Fruit fly (Drosophila melanogaster) whole organism, embryonic: ENCODE measurements around the gene Ocrl.

Experiments used
- Ada2b ChIP-seq: fragments of 200-800 bp; sonication (Bioruptor generic); IDR thresholded peaks from 2 replicates; pipeline ENCODE4 v1.3.6; 2022; ENCODE audit warnings: missing biosample characterization, missing genetic modification characterization
- C15 ChIP-seq: fragments of 200-800 bp; sonication (Bioruptor generic); IDR thresholded peaks from 3 replicates; pipeline ENCODE4 v1.3.6; 2022; ENCODE audit warnings: missing biosample characterization, missing genetic modification characterization
- CG11085 ChIP-seq: fragments of 200-800 bp; sonication (Bioruptor generic); IDR thresholded peaks from 2 replicates; pipeline ENCODE4 v1.3.6; 2022; ENCODE audit warnings: missing biosample characterization, missing genetic modification characterization
- CG11247 ChIP-seq: fragments of 200-800 bp; sonication (Bioruptor generic); IDR thresholded peaks from 2 replicates; pipeline ENCODE4 v1.3.6; 2022; ENCODE audit warnings: missing biosample characterization, missing genetic modification characterization
- CG11504 ChIP-seq: fragments of 200-800 bp; sonication (Bioruptor generic); optimal IDR thresholded peaks from 3 replicates; lab custom pipeline; 2019; ENCODE audit warnings: missing biosample characterization, mild to moderate bottlenecking, missing genetic modification characterization, moderate library complexity
- CG12236 ChIP-seq: fragments of 200-800 bp; sonication (Bioruptor generic); optimal IDR thresholded peaks from 2 replicates; lab custom pipeline; 2016; ENCODE audit warnings: missing biosample characterization, missing genetic modification characterization
- CG12299 ChIP-seq: fragments of 200-800 bp; sonication (Bioruptor generic); optimal IDR thresholded peaks from 2 replicates; lab custom pipeline; 2018; ENCODE audit warnings: missing biosample characterization, mild to moderate bottlenecking, missing genetic modification characterization
- CG13894 ChIP-seq: fragments of 200-800 bp; sonication (Bioruptor generic); optimal IDR thresholded peaks from 3 replicates; lab custom pipeline; 2018; ENCODE audit warnings: missing biosample characterization, mild to moderate bottlenecking, missing genetic modification characterization, moderate library complexity
- CG14441 ChIP-seq: fragments of 200-800 bp; sonication (Bioruptor generic); IDR thresholded peaks from 2 replicates; pipeline ENCODE4 v1.3.6; 2022; ENCODE audit warnings: missing biosample characterization, missing genetic modification characterization
- CG15011 ChIP-seq: fragments of 200-800 bp; sonication (Bioruptor generic); optimal IDR thresholded peaks from 3 replicates; lab custom pipeline; 2018; ENCODE audit warnings: missing biosample characterization, mild to moderate bottlenecking, missing genetic modification characterization
- CG15479 ChIP-seq: fragments of 200-800 bp; sonication (Bioruptor generic); optimal IDR thresholded peaks from 3 replicates; lab custom pipeline; 2019; ENCODE audit warnings: missing biosample characterization, mild to moderate bottlenecking, missing genetic modification characterization, moderate library complexity
- CG16813 ChIP-seq: fragments of 200-800 bp; sonication (Bioruptor generic); IDR thresholded peaks from 3 replicates; pipeline ENCODE4 v1.3.6; 2022; ENCODE audit warnings: missing biosample characterization, missing genetic modification characterization; ENCODE audit not compliant: partially characterized antibody
- CG18476 ChIP-seq: fragments of 200-800 bp; sonication (Bioruptor generic); optimal IDR thresholded peaks from 2 replicates; lab custom pipeline; 2016; ENCODE audit warnings: missing biosample characterization, mild to moderate bottlenecking, missing genetic modification characterization
- CG2116 ChIP-seq: fragments of 200-800 bp; sonication (Bioruptor generic); optimal IDR thresholded peaks from 3 replicates; lab custom pipeline; 2018; ENCODE audit warnings: missing biosample characterization, mild to moderate bottlenecking, missing genetic modification characterization
- CG33213 ChIP-seq: fragments of 200-800 bp; sonication (Bioruptor generic); optimal IDR thresholded peaks from 3 replicates; lab custom pipeline; 2016; ENCODE audit warnings: missing biosample characterization, missing genetic modification characterization
- CG3838 ChIP-seq: fragments of 200-800 bp; sonication (Bioruptor generic); optimal IDR thresholded peaks from 3 replicates; lab custom pipeline; 2016; ENCODE audit warnings: missing biosample characterization, missing genetic modification characterization
- CG6854 ChIP-seq: fragments of 200-800 bp; sonication (Bioruptor generic); optimal IDR thresholded peaks from 3 replicates; lab custom pipeline; 2017; ENCODE audit warnings: missing biosample characterization, mild to moderate bottlenecking, missing genetic modification characterization
- CG8388 ChIP-seq: fragments of 200-800 bp; sonication (Bioruptor generic); optimal IDR thresholded peaks from 2 replicates; lab custom pipeline; 2019; ENCODE audit warnings: missing biosample characterization, mild to moderate bottlenecking, missing genetic modification characterization, moderate library complexity
- CG9437 ChIP-seq: fragments of 200-800 bp; sonication (Bioruptor generic); optimal IDR thresholded peaks from 2 replicates; lab custom pipeline; 2018; ENCODE audit warnings: missing biosample characterization, mild to moderate bottlenecking, missing genetic modification characterization
- CG9727 ChIP-seq: fragments of 200-800 bp; sonication (Bioruptor generic); optimal IDR thresholded peaks from 3 replicates; lab custom pipeline; 2017; ENCODE audit warnings: missing biosample characterization, mild to moderate bottlenecking, missing genetic modification characterization
- CG9876 ChIP-seq: fragments of 200-800 bp; sonication (Bioruptor generic); optimal IDR thresholded peaks from 2 replicates; lab custom pipeline; 2016; ENCODE audit warnings: missing biosample characterization, missing genetic modification characterization
- D ChIP-seq, 2 experiments: fragments of 200-800 bp in 1 of 2; fragments of >200 bp in 1 of 2; sonication (Bioruptor generic) in 1 of 2; optimal IDR thresholded peaks; 2 replicates in 1 of 2; 3 replicates in 1 of 2; lab custom pipeline; 2017; ENCODE audit warnings: mild to moderate bottlenecking in 1 of 2, missing biosample characterization in 1 of 2, missing genetic modification characterization in 1 of 2, missing genetic modification reagents in 1 of 2
- Dll ChIP-seq: fragments of 200-800 bp; sonication (Bioruptor generic); IDR thresholded peaks from 4 replicates; pipeline ENCODE4 v1.3.6; 2022; ENCODE audit warnings: missing biosample characterization, missing genetic modification characterization; ENCODE audit not compliant: partially characterized antibody
- Dref ChIP-seq: fragments of 200-800 bp; sonication (Bioruptor generic); IDR thresholded peaks from 2 replicates; pipeline ENCODE4 v1.3.6; 2022; ENCODE audit warnings: missing biosample characterization, missing genetic modification characterization
- Drgx ChIP-seq: fragments of 200-800 bp; sonication (Bioruptor generic); IDR thresholded peaks from 2 replicates; pipeline ENCODE4 v1.3.6; 2022; ENCODE audit warnings: missing biosample characterization, missing genetic modification characterization
- Eip74EF ChIP-seq, 2 experiments: fragments of 200-800 bp in 1 of 2; fragments of >200 bp in 1 of 2; sonication (Bioruptor generic) in 1 of 2; optimal IDR thresholded peaks; 2 replicates each; lab custom pipeline; 2017 to 2019; ENCODE audit warnings: missing biosample characterization in 2 of 2, missing genetic modification characterization in 2 of 2, mild to moderate bottlenecking in 1 of 2, moderate library complexity in 1 of 2
- Fer2 ChIP-seq: fragments of 200-800 bp; sonication (Bioruptor generic); optimal IDR thresholded peaks from 2 replicates; lab custom pipeline; 2018; ENCODE audit warnings: missing biosample characterization, mild to moderate bottlenecking, missing genetic modification characterization, moderate library complexity
- HLH54F ChIP-seq: fragments of 200-800 bp; sonication (Bioruptor generic); optimal IDR thresholded peaks from 3 replicates; lab custom pipeline; 2016; ENCODE audit warnings: missing biosample characterization, missing genetic modification characterization
- Rx ChIP-seq: fragments of 200-800 bp; sonication (Bioruptor generic); IDR thresholded peaks from 2 replicates; pipeline ENCODE4 v1.3.6; 2022; ENCODE audit warnings: missing biosample characterization, missing genetic modification characterization
- Sox102F ChIP-seq: fragments of 200-800 bp; sonication (Bioruptor generic); optimal IDR thresholded peaks from 2 replicates; lab custom pipeline; 2018; ENCODE audit warnings: missing biosample characterization, mild to moderate bottlenecking, missing genetic modification characterization, moderate library complexity
- bbx ChIP-seq: fragments of 200-800 bp; sonication (Bioruptor generic); IDR thresholded peaks from 2 replicates; pipeline ENCODE4 v1.3.6; 2022; ENCODE audit warnings: missing biosample characterization, missing genetic modification characterization; ENCODE audit not compliant: partially characterized antibody
- caup ChIP-seq: fragments of 200-800 bp; sonication (Bioruptor generic); optimal IDR thresholded peaks from 3 replicates; lab custom pipeline; 2017; ENCODE audit warnings: missing biosample characterization, mild to moderate bottlenecking, missing genetic modification characterization, moderate library complexity; ENCODE audit not compliant: severe bottlenecking
- chn ChIP-seq: fragments of 200-800 bp; sonication (Bioruptor generic); optimal IDR thresholded peaks from 2 replicates; lab custom pipeline; 2016; ENCODE audit warnings: missing biosample characterization, missing genetic modification characterization
- crp ChIP-seq, 2 experiments: fragments of 200-800 bp; sonication (Bioruptor generic); optimal IDR thresholded peaks; 2 replicates in 1 of 2; 3 replicates in 1 of 2; lab custom pipeline; 2017; ENCODE audit warnings: missing biosample characterization in 2 of 2, missing genetic modification characterization in 2 of 2, mild to moderate bottlenecking in 1 of 2, moderate library complexity in 1 of 2
- da ChIP-seq: fragments of 200-800 bp; sonication (Bioruptor generic); optimal IDR thresholded peaks from 2 replicates; lab custom pipeline; 2016; ENCODE audit warnings: missing biosample characterization, missing genetic modification characterization
- ems ChIP-seq: fragments of 200-800 bp; sonication (Bioruptor generic); optimal IDR thresholded peaks from 3 replicates; lab custom pipeline; 2016; ENCODE audit warnings: missing biosample characterization, missing genetic modification characterization
- grn ChIP-seq: fragments of 200-800 bp; sonication (Bioruptor generic); optimal IDR thresholded peaks from 3 replicates; lab custom pipeline; 2017; ENCODE audit warnings: missing biosample characterization, missing genetic modification characterization
- hb ChIP-seq: fragments of 200-800 bp; sonication (Bioruptor generic); IDR thresholded peaks from 3 replicates; pipeline ENCODE4 v1.3.6; 2022; ENCODE audit warnings: missing biosample characterization, missing genetic modification characterization; ENCODE audit not compliant: partially characterized antibody
- lab ChIP-seq: fragments of 200-800 bp; sonication (Bioruptor generic); optimal IDR thresholded peaks from 3 replicates; lab custom pipeline; 2017; ENCODE audit warnings: missing biosample characterization, missing genetic modification characterization, mild to moderate bottlenecking, moderate library complexity, missing genetic modification reagents
- luna ChIP-seq: fragments of 200-800 bp; sonication (Bioruptor generic); optimal IDR thresholded peaks from 2 replicates; lab custom pipeline; 2016; ENCODE audit warnings: missing biosample characterization, missing genetic modification characterization
- mirr ChIP-seq: fragments of 200-800 bp; sonication (Bioruptor generic); optimal IDR thresholded peaks from 3 replicates; lab custom pipeline; 2018; ENCODE audit warnings: missing biosample characterization, mild to moderate bottlenecking, missing genetic modification characterization
- odd ChIP-seq: fragments of 200-800 bp; sonication (Bioruptor generic); optimal IDR thresholded peaks from 2 replicates; lab custom pipeline; 2017; ENCODE audit warnings: missing biosample characterization, mild to moderate bottlenecking, missing genetic modification characterization
- phol ChIP-seq: fragments of 200-800 bp; sonication (Bioruptor generic); optimal IDR thresholded peaks from 3 replicates; lab custom pipeline; 2018; ENCODE audit warnings: missing biosample characterization, mild to moderate bottlenecking, missing genetic modification characterization, moderate library complexity
- psq ChIP-seq: fragments of 200-800 bp; sonication (Bioruptor generic); optimal IDR thresholded peaks from 2 replicates; lab custom pipeline; 2017; ENCODE audit warnings: missing biosample characterization, missing genetic modification characterization
- sr ChIP-seq: fragments of 200-800 bp; sonication (Bioruptor generic); IDR thresholded peaks from 3 replicates; pipeline ENCODE4 v1.3.6; 2022; ENCODE audit warnings: missing biosample characterization, missing genetic modification characterization
- trh ChIP-seq: fragments of 200-800 bp; sonication (Bioruptor generic); optimal IDR thresholded peaks from 2 replicates; lab custom pipeline; 2016; ENCODE audit warnings: missing biosample characterization, missing genetic modification characterization
- ttk ChIP-seq: fragments of 200-800 bp; sonication (Bioruptor generic); IDR thresholded peaks from 2 replicates; pipeline ENCODE4 v2.1.2; 2022; ENCODE audit warnings: missing biosample characterization, missing genetic modification characterization
- tx ChIP-seq: fragments of 200-800 bp; sonication (Bioruptor generic); optimal IDR thresholded peaks from 2 replicates; lab custom pipeline; 2016; ENCODE audit warnings: missing biosample characterization, missing genetic modification characterization
- yki ChIP-seq: fragments of >200 bp; optimal IDR thresholded peaks from 3 replicates; lab custom pipeline; 2018
- zf30C ChIP-seq: fragments of 200-800 bp; sonication (Bioruptor generic); optimal IDR thresholded peaks from 3 replicates; lab custom pipeline; 2018; ENCODE audit warnings: missing biosample characterization, mild to moderate bottlenecking, missing genetic modification characterization

Ocrl gene

dm6 chrX:1940020-1940419 is 17.2 kb downstream of the Ocrl start, which contains the start of the genes CG3857 and CG3587 (continued):
- TF ChIP-seq hb (GFP tag; lab: Robert Waterston, UW) (no peak), Dref (GFP tag; lab: Robert Waterston, UW) (no peak), CG3838 (GFP tag; lab: Kevin White, UChicago) (no peak), CG2116 (GFP tag; lab: Kevin White, UChicago) (peak; percentile 63), Eip74EF (GFP tag; optimal IDR thresholded peaks at IDR 0.05; lab: Kevin White, UChicago) (no peak), CG9876 (GFP tag; lab: Kevin White, UChicago) (peak; percentile 69), CG8388 (GFP tag; lab: Kevin White, UChicago) (peak; percentile 58), CG11247 (GFP tag; lab: Robert Waterston, UW) (no peak), ttk (GFP tag; lab: Robert Waterston, UW) (peak; percentile 57), CG9437 (GFP tag; lab: Kevin White, UChicago) (peak; percentile 71), Ada2b (GFP tag; lab: Robert Waterston, UW) (peak; percentile 54), psq (peak; percentile 18), CG33213 (peak; percentile 73), C15 (GFP tag; lab: Robert Waterston, UW) (no peak), CG11085 (peak; percentile 64), grn (GFP tag; lab: Kevin White, UChicago) (no peak), da (peak; percentile 59), yki (lab: Kevin White, UChicago) (no peak), CG6854 (no peak), CG11504 (peak; percentile 64), caup (GFP tag; lab: Kevin White, UChicago) (peak; percentile 71), bbx (no peak), Drgx (peak; percentile 57), Fer2 (peak; percentile 10), CG14441 (peak; percentile 50), CG13894 (tag; lab: Kevin White, UChicago) (peak; percentile 11), CG18476 (GFP tag; lab: Kevin White, UChicago) (peak; percentile 56), luna (GFP tag; lab: Kevin White, UChicago) (no peak), trh (GFP tag; lab: Kevin White, UChicago) (peak; percentile 2), crp (GFP tag; optimal IDR thresholded peaks at IDR 0.05; lab: Kevin White, UChicago) (peak in 1 of 2 experiments; percentile 61), mirr (GFP tag; lab: Kevin White, UChicago) (no peak), CG12236 (peak; percentile 41), D (optimal IDR thresholded peaks at IDR 0.05; lab: Kevin White, UChicago) (no peak), D (GFP tag; optimal IDR thresholded peaks at IDR 0.05; lab: Kevin White, UChicago) (peak; percentile 35), ems (peak; percentile 38), CG15479 (GFP tag; lab: Kevin White, UChicago) (no peak), phol (tag; lab: Kevin White, UChicago) (peak; percentile 71), CG9727 (GFP tag; lab: Kevin White, UChicago) (peak; percentile 76), Sox102F (GFP tag; lab: Kevin White, UChicago) (peak; percentile 54), Rx (peak; percentile 45; the same call in 1 of the 2 replicates), CG16813 (no peak), sr (GFP tag; lab: Robert Waterston, UW) (0 out of 3 replicates have a peak, but pooled peaks have one; percentile 4), CG15011 (GFP tag; lab: Kevin White, UChicago) (peak; percentile 28), Dll (GFP tag; lab: Robert Waterston, UW) (no peak), chn (GFP tag; lab: Kevin White, UChicago) (peak; percentile 83), HLH54F (GFP tag; lab: Kevin White, UChicago) (peak; percentile 80), zf30C (GFP tag; lab: Kevin White, UChicago) (no peak), tx (peak; percentile 83), lab (peak; percentile 70), odd (GFP tag; lab: Kevin White, UChicago) (no peak), CG12299 (peak; percentile 32)
